Fruit fly (Drosophila melanogaster) Kc167 (cell line): ENCODE data around the gene EMC2A.

Experiments
- insv ChIP-seq: fragments of >200 bp; optimal IDR thresholded peaks from 3 replicates; lab custom pipeline; 2018; ENCODE audit warnings: missing external identifiers
- ttk ChIP-seq: sonication (Bioruptor generic); optimal IDR thresholded peaks from 2 replicates; lab custom pipeline; 2017; ENCODE audit warnings: missing external identifiers

DNA sequence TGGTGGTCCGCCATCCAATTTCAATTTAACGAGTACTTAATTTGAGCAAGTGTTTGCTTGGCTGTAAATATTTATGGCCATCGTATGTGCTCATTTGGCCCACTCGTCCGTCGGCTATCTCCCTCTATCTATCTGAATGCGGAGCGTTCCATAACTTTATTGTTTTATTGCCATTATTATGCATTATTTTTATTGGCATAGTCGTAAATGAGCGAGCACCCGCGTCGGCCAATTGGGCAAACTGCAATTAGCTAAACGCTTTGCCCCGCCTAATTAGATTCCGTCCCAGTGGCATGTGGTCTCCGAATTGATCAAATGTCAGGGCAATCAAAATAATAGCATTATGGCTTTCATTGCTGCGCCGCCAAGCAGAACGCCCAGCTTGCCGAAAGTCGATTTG is 33.6 kb downstream of the EMC2A start:
- TF ChIP-seq insv (lab: Kevin White, UChicago), result no peak
- TF ChIP-seq ttk (lab: Kevin White, UChicago), result no peak
